Fruit fly (Drosophila melanogaster) whole organism, pupa: Measurements from ENCODE around the gene CG31805.

Source experiments
- CG12605 ChIP-seq: fragments of 200-800 bp; sonication (Bioruptor generic); IDR thresholded peaks from 2 replicates; pipeline ENCODE4 v1.3.6; 2022; ENCODE audit warnings: missing biosample characterization, missing genetic modification characterization
- CG15710 ChIP-seq: fragments of 200-800 bp; sonication (Bioruptor generic); optimal IDR thresholded peaks from 2 replicates; lab custom pipeline; 2018; ENCODE audit warnings: missing biosample characterization, mild to moderate bottlenecking, missing genetic modification characterization, moderate library complexity
- CG17806 ChIP-seq: fragments of 200-800 bp; sonication (Bioruptor generic); optimal IDR thresholded peaks from 2 replicates; lab custom pipeline; 2018; ENCODE audit warnings: missing biosample characterization, mild to moderate bottlenecking, missing genetic modification characterization, moderate library complexity
- CG32121 ChIP-seq: fragments of 200-800 bp; sonication (Bioruptor generic); IDR thresholded peaks from 2 replicates; pipeline ENCODE4 v1.3.6; 2022; ENCODE audit warnings: missing biosample characterization, missing genetic modification characterization
- CG34367 ChIP-seq: fragments of 200-800 bp; sonication (Bioruptor generic); optimal IDR thresholded peaks from 2 replicates; lab custom pipeline; 2018; ENCODE audit warnings: missing biosample characterization, mild to moderate bottlenecking, missing genetic modification characterization
- CG4496 ChIP-seq: fragments of 200-800 bp; sonication (Bioruptor generic); IDR thresholded peaks from 3 replicates; pipeline ENCODE4 v1.3.6; 2022; ENCODE audit warnings: missing biosample characterization, missing genetic modification characterization
- CG8159 ChIP-seq: fragments of 200-800 bp; sonication (Bioruptor generic); optimal IDR thresholded peaks from 3 replicates; lab custom pipeline; 2018; ENCODE audit warnings: missing biosample characterization, mild to moderate bottlenecking, missing genetic modification characterization, moderate library complexity
- CG8301 ChIP-seq: fragments of 200-800 bp; sonication (Bioruptor generic); optimal IDR thresholded peaks from 2 replicates; lab custom pipeline; 2018; ENCODE audit warnings: missing biosample characterization, mild to moderate bottlenecking, missing genetic modification characterization
- CG9948 ChIP-seq: fragments of 200-800 bp; sonication (Bioruptor generic); optimal IDR thresholded peaks from 2 replicates; lab custom pipeline; 2018; ENCODE audit warnings: missing biosample characterization, mild to moderate bottlenecking, missing genetic modification characterization, moderate library complexity
- EcR ChIP-seq: fragments of 200-800 bp; sonication (Bioruptor generic); optimal IDR thresholded peaks from 3 replicates; lab custom pipeline; 2019; ENCODE audit warnings: missing biosample characterization, missing genetic modification characterization, mild to moderate bottlenecking, moderate library complexity, missing genetic modification reagents
- Ets98B ChIP-seq: fragments of 200-800 bp; sonication (Bioruptor generic); IDR thresholded peaks from 2 replicates; pipeline ENCODE4 v1.3.6; 2022; ENCODE audit warnings: missing biosample characterization, missing genetic modification characterization
- Pif1A ChIP-seq: fragments of 200-800 bp; sonication (Bioruptor generic); optimal IDR thresholded peaks from 3 replicates; lab custom pipeline; 2016; ENCODE audit warnings: missing biosample characterization, missing genetic modification characterization
- Pif1B ChIP-seq: fragments of 200-800 bp; sonication (Bioruptor generic); optimal IDR thresholded peaks from 3 replicates; lab custom pipeline; 2016; ENCODE audit warnings: missing biosample characterization, missing genetic modification characterization
- fd96Ca ChIP-seq: fragments of 200-800 bp; sonication (Bioruptor generic); IDR thresholded peaks from 3 replicates; pipeline ENCODE4 v1.3.6; 2022; ENCODE audit warnings: missing biosample characterization, missing genetic modification characterization

- TF ChIP-seq CG8159 (tag; lab: Kevin White, UChicago) (no peak), CG9948 (tag; lab: Kevin White, UChicago) (no peak), CG32121 (no peak), CG8301 (no peak), CG12605 (GFP tag; lab: Robert Waterston, UW) (no peak), CG34367 (no peak), CG15710 (tag; lab: Kevin White, UChicago) (no peak), Pif1B (GFP tag; lab: Kevin White, UChicago) (no peak), CG4496 (GFP tag; lab: Robert Waterston, UW) (no peak), Ets98B (GFP tag; lab: Robert Waterston, UW) (no peak), Pif1A (GFP tag; lab: Kevin White, UChicago) (no peak), fd96Ca (GFP tag; lab: Robert Waterston, UW) (no peak), CG17806 (no peak), EcR (GFP tag; lab: Kevin White, UChicago) (no peak)
Observed at dm6 chr2L:16859103-16859502, 41.2 kb downstream of the CG31805 start.
